Fruit fly (Drosophila melanogaster): ENCODE data around the gene CG14285.

The CG14285 gene

dm6 chr3R:18989819-18990137, 35.1 kb upstream of the CG14285 start:
- TF ChIP-seq dl (GFP tag; optimal IDR thresholded peaks at IDR 0.05; ENCODE audit: insufficient read depth in 1 of 2, partially characterized antibody in 2 of 2) (no peak), Jra (GFP tag; optimal IDR thresholded peaks at IDR 0.05) (no peak), Vsx2 (GFP tag; optimal IDR thresholded peaks at IDR 0.05; ENCODE audit: partially characterized antibody) (no peak), usp (GFP tag; optimal IDR thresholded peaks at IDR 0.05) (no peak), CrebA (GFP tag; optimal IDR thresholded peaks at IDR 0.05; ENCODE audit: borderline replicate concordance) (no peak), dsf (GFP tag; optimal IDR thresholded peaks at IDR 0.05; ENCODE audit: borderline replicate concordance) (no peak), N (GFP tag; optimal IDR thresholded peaks at IDR 0.05) (no peak), pan (optimal IDR thresholded peaks at IDR 0.05) (no peak), Sp1 (GFP tag; optimal IDR thresholded peaks at IDR 0.05) (no peak), jim (GFP tag; optimal IDR thresholded peaks at IDR 0.05) (no peak), Abd-B (GFP tag; optimal IDR thresholded peaks at IDR 0.05) (no peak), sv (GFP tag; optimal IDR thresholded peaks at IDR 0.05) (no peak)

dm6 chr3R:18990514-18990913, 34.4 kb upstream of the CG14285 start:
- TF ChIP-seq fru (GFP tag; optimal IDR thresholded peaks at IDR 0.05) = peak; percentile 80
- peak; percentile 58 for TF ChIP-seq HLH106 (tag; optimal IDR thresholded peaks at IDR 0.05)
- TF ChIP-seq N (GFP tag; optimal IDR thresholded peaks at IDR 0.05) = no peak
- TF ChIP-seq Dif (GFP tag; optimal IDR thresholded peaks at IDR 0.05; ENCODE audit: partially characterized antibody) = no peak
- peak; percentile 75 for TF ChIP-seq woc (GFP tag; optimal IDR thresholded peaks at IDR 0.05)
- no peak for TF ChIP-seq pan (optimal IDR thresholded peaks at IDR 0.05)
- TF ChIP-seq psq (GFP tag; optimal IDR thresholded peaks at IDR 0.05) = peak; percentile 60
- TF ChIP-seq Jra (GFP tag; optimal IDR thresholded peaks at IDR 0.05) = peak; percentile 24
- no peak for TF ChIP-seq Hr78 (GFP tag; optimal IDR thresholded peaks at IDR 0.05)
- TF ChIP-seq Vsx2 (GFP tag; optimal IDR thresholded peaks at IDR 0.05; ENCODE audit: partially characterized antibody) = no peak
- peak; percentile 33 for TF ChIP-seq dmrt93B (GFP tag; optimal IDR thresholded peaks at IDR 0.05)
- peak; percentile 15 for TF ChIP-seq brk (GFP tag; optimal IDR thresholded peaks at IDR 0.05)
- no peak for TF ChIP-seq CG32264 (GFP tag; optimal IDR thresholded peaks at IDR 0.05)
- peak; percentile 77 for TF ChIP-seq Sp1 (GFP tag; optimal IDR thresholded peaks at IDR 0.05)
- TF ChIP-seq OdsH (GFP tag; optimal IDR thresholded peaks at IDR 0.05) = peak; percentile 67
- peak; percentile 52 for TF ChIP-seq br (GFP tag; optimal IDR thresholded peaks at IDR 0.05)
- no peak for TF ChIP-seq sv (GFP tag; optimal IDR thresholded peaks at IDR 0.05)
- peak in 1 of 2 experiments; percentile 76 for TF ChIP-seq foxo (GFP tag; optimal IDR thresholded peaks at IDR 0.05)
- peak; percentile 55 for TF ChIP-seq rgr (GFP tag; optimal IDR thresholded peaks at IDR 0.05)
- no peak for TF ChIP-seq Mio (GFP tag; optimal IDR thresholded peaks at IDR 0.05)
- peak; percentile 64 for TF ChIP-seq ey (GFP tag; optimal IDR thresholded peaks at IDR 0.05)
- TF ChIP-seq sage (GFP tag; optimal IDR thresholded peaks at IDR 0.05) = peak; percentile 7
- no peak for TF ChIP-seq dl (GFP tag; optimal IDR thresholded peaks at IDR 0.05; ENCODE audit: insufficient read depth in 1 of 2, partially characterized antibody in 2 of 2)
- no peak for TF ChIP-seq CrebA (GFP tag; optimal IDR thresholded peaks at IDR 0.05; ENCODE audit: borderline replicate concordance)
- peak; percentile 66 for TF ChIP-seq h (GFP tag; optimal IDR thresholded peaks at IDR 0.05)
- peak; percentile 49 for TF ChIP-seq Hnf4 (GFP tag; optimal IDR thresholded peaks at IDR 0.05)
- TF ChIP-seq Hr83 (GFP tag; optimal IDR thresholded peaks at IDR 0.05; ENCODE audit: poor library complexity, severe bottlenecking) = no peak

DNA sequence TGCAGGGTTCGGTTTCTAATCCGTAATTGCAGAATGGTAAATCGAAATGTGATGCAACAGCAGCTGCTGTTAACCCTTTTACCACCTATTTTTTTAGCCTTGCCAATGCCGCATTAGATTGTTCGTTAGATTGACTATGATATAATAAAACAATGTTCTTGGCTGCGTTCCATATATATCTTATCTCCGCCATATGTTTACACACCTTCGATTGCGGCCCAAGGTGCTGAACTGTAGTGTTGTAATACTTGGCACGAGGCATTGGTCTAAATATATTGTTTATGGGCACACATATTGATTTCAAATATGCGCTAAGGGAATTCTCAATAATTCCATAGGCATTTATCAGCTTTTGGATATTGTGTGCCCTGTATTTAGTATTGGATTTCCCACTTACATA, 33.2 kb upstream of the CG14285 start:
- TF ChIP-seq jim (GFP tag; optimal IDR thresholded peaks at IDR 0.05) (no peak), GATAd (GFP tag; optimal IDR thresholded peaks at IDR 0.05) (no peak), Dif (GFP tag; optimal IDR thresholded peaks at IDR 0.05; ENCODE audit: partially characterized antibody) (no peak), Abd-B (GFP tag; optimal IDR thresholded peaks at IDR 0.05) (no peak), dl (GFP tag; optimal IDR thresholded peaks at IDR 0.05; ENCODE audit: insufficient read depth in 1 of 2, partially characterized antibody in 2 of 2) (no peak), br (GFP tag; optimal IDR thresholded peaks at IDR 0.05) (no peak), woc (GFP tag; optimal IDR thresholded peaks at IDR 0.05) (no peak), Vsx2 (GFP tag; optimal IDR thresholded peaks at IDR 0.05; ENCODE audit: partially characterized antibody) (no peak), Mio (GFP tag; optimal IDR thresholded peaks at IDR 0.05) (no peak), sage (GFP tag; optimal IDR thresholded peaks at IDR 0.05) (no peak)

DNA sequence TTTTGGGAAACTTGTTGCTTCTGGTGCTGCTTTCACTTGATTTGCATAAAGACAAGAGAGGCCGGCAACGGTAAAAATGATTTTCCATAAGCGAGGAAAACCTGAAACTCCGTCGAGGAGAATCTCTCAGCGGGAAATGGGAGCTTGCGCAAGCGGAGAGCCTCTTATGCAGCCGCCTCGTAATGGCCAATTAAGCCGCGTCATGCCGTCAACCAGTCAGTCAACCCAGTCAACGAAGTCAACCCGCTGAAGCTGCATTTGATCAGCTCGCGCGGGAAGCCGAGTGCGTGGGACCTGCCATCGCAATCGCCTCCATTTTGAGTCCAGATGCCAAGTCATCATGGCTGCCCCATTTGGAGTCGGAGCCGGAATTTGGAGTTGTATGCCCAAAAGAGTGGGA, 31.7 kb upstream of the CG14285 start:
- TF ChIP-seq ey (GFP tag; optimal IDR thresholded peaks at IDR 0.05) (no peak), Dif (GFP tag; optimal IDR thresholded peaks at IDR 0.05; ENCODE audit: partially characterized antibody) (no peak), Sp1 (GFP tag; optimal IDR thresholded peaks at IDR 0.05) (no peak), h (GFP tag; optimal IDR thresholded peaks at IDR 0.05) (no peak)

Measured in whole organism, wandering third instar larva.